Fruit fly (Drosophila melanogaster) whole organism, embryonic: ENCODE measurements around the gene Rdh.

Experiments used
- kni ChIP-seq: fragments of 200-800 bp; sonication (Bioruptor generic); optimal IDR thresholded peaks from 3 replicates; lab custom pipeline; 2017; ENCODE audit warnings: mild to moderate bottlenecking, missing biosample characterization, missing genetic modification reagents, missing genetic modification characterization
- tio ChIP-seq: fragments of 200-800 bp; sonication (Bioruptor generic); optimal IDR thresholded peaks from 2 replicates; lab custom pipeline; 2017; ENCODE audit warnings: missing biosample characterization, missing genetic modification characterization, inconsistent platforms

DNA sequence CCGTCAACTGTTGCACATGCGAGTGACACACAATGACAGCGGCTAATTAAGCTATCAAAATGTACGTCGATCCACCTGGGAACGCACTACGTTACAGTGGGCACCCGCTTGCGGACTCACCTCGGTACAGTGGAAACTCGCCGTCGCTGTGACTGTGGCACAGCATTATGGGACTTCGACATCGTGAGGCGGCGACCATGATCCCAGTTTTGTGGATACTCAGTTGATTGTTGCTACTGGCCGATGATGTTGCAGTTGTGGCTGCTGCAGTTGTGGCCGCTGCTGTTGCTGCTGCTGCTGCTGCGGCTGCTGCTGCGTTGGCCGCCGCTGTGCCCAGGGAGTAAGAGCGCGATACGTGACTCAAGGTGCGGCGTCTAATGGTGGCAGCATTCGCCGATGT lies 25.5 kb upstream of the Rdh start:
- TF ChIP-seq kni (GFP tag; lab: Kevin White, UChicago) (no peak), tio (GFP tag; lab: Kevin White, UChicago) (no peak)
